Fruit fly (Drosophila melanogaster) whole organism, embryonic: Measurements from ENCODE around the gene CG12702.

ENCODE experiments used
- Blimp-1 ChIP-seq: fragments of 200-800 bp; sonication (Bioruptor generic); optimal IDR thresholded peaks from 3 replicates; lab custom pipeline; 2018; ENCODE audit warnings: missing biosample characterization, missing genetic modification characterization, mild to moderate bottlenecking, moderate library complexity, missing genetic modification reagents
- CG1024 ChIP-seq: fragments of 200-800 bp; sonication (Bioruptor generic); IDR thresholded peaks from 2 replicates; pipeline ENCODE4 v1.3.6; 2022; ENCODE audit warnings: missing biosample characterization, missing genetic modification characterization
- CG11504 ChIP-seq: fragments of 200-800 bp; sonication (Bioruptor generic); optimal IDR thresholded peaks from 3 replicates; lab custom pipeline; 2019; ENCODE audit warnings: missing biosample characterization, mild to moderate bottlenecking, missing genetic modification characterization, moderate library complexity
- CG11560 ChIP-seq: fragments of 200-800 bp; sonication (Bioruptor generic); IDR thresholded peaks from 3 replicates; pipeline ENCODE4 v1.3.6; 2022; ENCODE audit warnings: missing biosample characterization, missing genetic modification characterization
- CG12071 ChIP-seq: fragments of 200-800 bp; sonication (Bioruptor generic); optimal IDR thresholded peaks from 3 replicates; lab custom pipeline; 2018; ENCODE audit warnings: missing biosample characterization, mild to moderate bottlenecking, missing genetic modification characterization
- CG12769 ChIP-seq: fragments of 200-800 bp; sonication (Bioruptor generic); optimal IDR thresholded peaks from 2 replicates; lab custom pipeline; 2019; ENCODE audit warnings: missing biosample characterization, mild to moderate bottlenecking, missing genetic modification characterization, moderate library complexity
- CG13123 ChIP-seq: fragments of 200-800 bp; sonication (Bioruptor generic); optimal IDR thresholded peaks from 2 replicates; lab custom pipeline; 2016; ENCODE audit warnings: missing biosample characterization, missing genetic modification characterization
- CG14441 ChIP-seq: fragments of 200-800 bp; sonication (Bioruptor generic); IDR thresholded peaks from 2 replicates; pipeline ENCODE4 v1.3.6; 2022; ENCODE audit warnings: missing biosample characterization, missing genetic modification characterization
- CG15011 ChIP-seq: fragments of 200-800 bp; sonication (Bioruptor generic); optimal IDR thresholded peaks from 3 replicates; lab custom pipeline; 2018; ENCODE audit warnings: missing biosample characterization, mild to moderate bottlenecking, missing genetic modification characterization
- CG17186 ChIP-seq: fragments of 200-800 bp; sonication (Bioruptor generic); optimal IDR thresholded peaks from 3 replicates; lab custom pipeline; 2017; ENCODE audit warnings: missing biosample characterization, missing genetic modification reagents, missing genetic modification characterization
- CG17802 ChIP-seq: fragments of 200-800 bp; sonication (Bioruptor generic); optimal IDR thresholded peaks from 2 replicates; lab custom pipeline; 2018; ENCODE audit warnings: missing biosample characterization, mild to moderate bottlenecking, missing genetic modification characterization, moderate library complexity
- CG2202 ChIP-seq: fragments of 200-800 bp; sonication (Bioruptor generic); optimal IDR thresholded peaks from 2 replicates; lab custom pipeline; 2018; ENCODE audit warnings: missing biosample characterization, mild to moderate bottlenecking, missing genetic modification characterization
- CG42726 ChIP-seq: fragments of 200-800 bp; sonication (Bioruptor generic); IDR thresholded peaks from 2 replicates; pipeline ENCODE4 v1.3.6; 2022; ENCODE audit warnings: missing biosample characterization, missing genetic modification characterization; ENCODE audit not compliant: partially characterized antibody
- CG4424 ChIP-seq: fragments of 200-800 bp; sonication (Bioruptor generic); optimal IDR thresholded peaks from 3 replicates; lab custom pipeline; 2016; ENCODE audit warnings: missing biosample characterization, missing genetic modification characterization
- CG6813 ChIP-seq: fragments of 200-800 bp; sonication (Bioruptor generic); optimal IDR thresholded peaks from 2 replicates; lab custom pipeline; 2017; ENCODE audit warnings: missing biosample characterization, missing genetic modification characterization, mild to moderate bottlenecking, moderate library complexity, missing genetic modification reagents
- CG8944 ChIP-seq: fragments of 200-800 bp; sonication (Bioruptor generic); optimal IDR thresholded peaks from 3 replicates; lab custom pipeline; 2016; ENCODE audit warnings: missing biosample characterization, missing genetic modification characterization
- CG9437 ChIP-seq: fragments of 200-800 bp; sonication (Bioruptor generic); optimal IDR thresholded peaks from 2 replicates; lab custom pipeline; 2018; ENCODE audit warnings: missing biosample characterization, mild to moderate bottlenecking, missing genetic modification characterization
- CG9876 ChIP-seq: fragments of 200-800 bp; sonication (Bioruptor generic); optimal IDR thresholded peaks from 2 replicates; lab custom pipeline; 2016; ENCODE audit warnings: missing biosample characterization, missing genetic modification characterization
- CoRest ChIP-seq: fragments of 200-800 bp; sonication (Bioruptor generic); optimal IDR thresholded peaks from 3 replicates; lab custom pipeline; 2018; ENCODE audit warnings: missing biosample characterization, mild to moderate bottlenecking, missing genetic modification characterization, moderate library complexity
- Doc3 ChIP-seq: fragments of 200-800 bp; sonication (Bioruptor generic); IDR thresholded peaks from 3 replicates; pipeline ENCODE4 v1.3.6; 2022; ENCODE audit warnings: missing biosample characterization, missing genetic modification characterization; ENCODE audit not compliant: partially characterized antibody
- HLH4C ChIP-seq: fragments of 200-800 bp; sonication (Bioruptor generic); IDR thresholded peaks from 3 replicates; pipeline ENCODE4 v1.3.6; 2022; ENCODE audit warnings: missing biosample characterization, missing genetic modification characterization; ENCODE audit not compliant: partially characterized antibody
- HmgZ ChIP-seq: fragments of 200-800 bp; sonication (Bioruptor generic); optimal IDR thresholded peaks from 2 replicates; lab custom pipeline; 2018; ENCODE audit warnings: missing biosample characterization, mild to moderate bottlenecking, missing genetic modification characterization
- MESR4 ChIP-seq: fragments of 200-800 bp; sonication (Bioruptor generic); optimal IDR thresholded peaks from 2 replicates; lab custom pipeline; 2018; ENCODE audit warnings: missing biosample characterization, mild to moderate bottlenecking, missing genetic modification characterization, moderate library complexity
- Mad ChIP-seq: fragments of 200-800 bp; sonication (Bioruptor generic); optimal IDR thresholded peaks from 2 replicates; lab custom pipeline; 2016; ENCODE audit warnings: missing biosample characterization, missing genetic modification characterization
- Oli ChIP-seq: fragments of 200-800 bp; sonication (Bioruptor generic); optimal IDR thresholded peaks from 2 replicates; lab custom pipeline; 2018; ENCODE audit warnings: missing biosample characterization, mild to moderate bottlenecking, missing genetic modification characterization, moderate library complexity
- Opbp ChIP-seq: fragments of 200-800 bp; sonication (Bioruptor generic); IDR thresholded peaks from 3 replicates; pipeline ENCODE4 v1.3.6; 2022; ENCODE audit warnings: missing biosample characterization, missing genetic modification characterization; ENCODE audit not compliant: partially characterized antibody
- Rx ChIP-seq: fragments of 200-800 bp; sonication (Bioruptor generic); IDR thresholded peaks from 2 replicates; pipeline ENCODE4 v1.3.6; 2022; ENCODE audit warnings: missing biosample characterization, missing genetic modification characterization
- Vsx1 ChIP-seq: fragments of 200-800 bp; sonication (Bioruptor generic); optimal IDR thresholded peaks from 2 replicates; lab custom pipeline; 2017; ENCODE audit warnings: missing biosample characterization, mild to moderate bottlenecking, missing genetic modification characterization, missing genetic modification reagents
- Xbp1 ChIP-seq: fragments of 200-800 bp; sonication (Bioruptor generic); optimal IDR thresholded peaks from 3 replicates; lab custom pipeline; 2016; ENCODE audit warnings: missing biosample characterization, mild to moderate bottlenecking, missing genetic modification characterization
- ash1 ChIP-seq: fragments of 200-800 bp; sonication (Bioruptor generic); optimal IDR thresholded peaks from 2 replicates; lab custom pipeline; 2018; ENCODE audit warnings: missing biosample characterization, mild to moderate bottlenecking, missing genetic modification characterization
- dmrt99B ChIP-seq: fragments of 200-800 bp; sonication (Bioruptor generic); optimal IDR thresholded peaks from 2 replicates; lab custom pipeline; 2018; ENCODE audit warnings: missing biosample characterization, mild to moderate bottlenecking, missing genetic modification characterization, moderate library complexity
- fd64A ChIP-seq: fragments of 200-800 bp; sonication (Bioruptor generic); optimal IDR thresholded peaks from 3 replicates; lab custom pipeline; 2018; ENCODE audit warnings: missing biosample characterization, mild to moderate bottlenecking, missing genetic modification characterization
- fru ChIP-seq: fragments of >200 bp; optimal IDR thresholded peaks from 2 replicates; lab custom pipeline; 2017
- grau ChIP-seq: fragments of 200-800 bp; optimal IDR thresholded peaks from 3 replicates; lab custom pipeline; 2019; ENCODE audit warnings: missing biosample characterization, mild to moderate bottlenecking, missing genetic modification characterization, moderate library complexity
- gro ChIP-seq: fragments of 200-800 bp; sonication (Bioruptor generic); optimal IDR thresholded peaks from 2 replicates; lab custom pipeline; 2016; ENCODE audit warnings: missing biosample characterization, missing genetic modification characterization
- ind ChIP-seq: fragments of 200-800 bp; sonication (Bioruptor generic); optimal IDR thresholded peaks from 3 replicates; lab custom pipeline; 2016; ENCODE audit warnings: missing biosample characterization, missing genetic modification characterization
- mld ChIP-seq: fragments of 200-800 bp; sonication (Bioruptor generic); IDR thresholded peaks from 3 replicates; pipeline ENCODE4 v1.3.6; 2022; ENCODE audit warnings: missing biosample characterization, missing genetic modification characterization; ENCODE audit not compliant: partially characterized antibody
- org-1 ChIP-seq: fragments of 200-800 bp; sonication (Bioruptor generic); optimal IDR thresholded peaks from 2 replicates; lab custom pipeline; 2017; ENCODE audit warnings: missing biosample characterization, missing genetic modification characterization
- pfk ChIP-seq: fragments of 200-800 bp; sonication (Bioruptor generic); optimal IDR thresholded peaks from 2 replicates; lab custom pipeline; 2018; ENCODE audit warnings: missing biosample characterization, mild to moderate bottlenecking, missing genetic modification characterization, moderate library complexity
- pho ChIP-seq: fragments of 200-800 bp; sonication (Bioruptor generic); optimal IDR thresholded peaks from 2 replicates; lab custom pipeline; 2016; ENCODE audit warnings: missing biosample characterization, missing genetic modification characterization
- pnt ChIP-seq: fragments of 200-800 bp; sonication (Bioruptor generic); optimal IDR thresholded peaks from 3 replicates; lab custom pipeline; 2016; ENCODE audit warnings: missing biosample characterization, missing genetic modification characterization
- pzg ChIP-seq: fragments of 200-800 bp; sonication (Bioruptor generic); optimal IDR thresholded peaks from 3 replicates; lab custom pipeline; 2018; ENCODE audit warnings: missing biosample characterization, mild to moderate bottlenecking, missing genetic modification characterization, moderate library complexity
- run ChIP-seq: fragments of 200-800 bp; sonication (Bioruptor generic); optimal IDR thresholded peaks from 3 replicates; lab custom pipeline; 2018; ENCODE audit warnings: missing biosample characterization, mild to moderate bottlenecking, missing genetic modification characterization
- sd ChIP-seq: fragments of 200-800 bp; sonication (Bioruptor generic); optimal IDR thresholded peaks from 3 replicates; lab custom pipeline; 2018; ENCODE audit warnings: missing biosample characterization, mild to moderate bottlenecking, missing genetic modification characterization, moderate library complexity
- sna ChIP-seq: fragments of 200-800 bp; sonication (Bioruptor generic); IDR thresholded peaks from 2 replicates; pipeline ENCODE4 v1.3.6; 2022; ENCODE audit warnings: missing biosample characterization, missing genetic modification characterization; ENCODE audit not compliant: partially characterized antibody
- trem ChIP-seq: fragments of 200-800 bp; optimal IDR thresholded peaks from 3 replicates; lab custom pipeline; 2019; ENCODE audit warnings: missing biosample characterization, mild to moderate bottlenecking, missing genetic modification characterization, moderate library complexity
- tx ChIP-seq: fragments of 200-800 bp; sonication (Bioruptor generic); optimal IDR thresholded peaks from 2 replicates; lab custom pipeline; 2016; ENCODE audit warnings: missing biosample characterization, missing genetic modification characterization
- unc-4 ChIP-seq: fragments of 200-800 bp; sonication (Bioruptor generic); IDR thresholded peaks from 2 replicates; pipeline ENCODE4 v1.3.6; 2022; ENCODE audit warnings: missing biosample characterization, missing genetic modification characterization; ENCODE audit not compliant: partially characterized antibody
- vnd ChIP-seq: fragments of 200-800 bp; sonication (Bioruptor generic); IDR thresholded peaks from 3 replicates; pipeline ENCODE4 v1.3.6; 2022; ENCODE audit warnings: missing biosample characterization, missing genetic modification characterization; ENCODE audit not compliant: partially characterized antibody

Gene CG12702

dm6 chrX:19744003-19744488 lies 20.6 kb downstream of the CG12702 start, which contains the start of the genes CG18809, COX6B, CG33932 and Rpp20 (continued):
- TF ChIP-seq CG4424 (GFP tag; lab: Kevin White, UChicago) = peak; percentile 50
- TF ChIP-seq dmrt99B (tag; lab: Kevin White, UChicago) = no peak
- TF ChIP-seq sna = peak; percentile 83
- no peak for TF ChIP-seq ash1
- peak; percentile 88 for TF ChIP-seq vnd
- TF ChIP-seq CG1024 (GFP tag; lab: Robert Waterston, UW) = peak; percentile 25; the same call in 1 of the 2 replicates
- TF ChIP-seq pnt = peak; percentile 33
- TF ChIP-seq CG12769 = no peak
- TF ChIP-seq CG9876 = peak; percentile 75
- TF ChIP-seq CG15011 (GFP tag; lab: Kevin White, UChicago) = no peak
- peak; percentile 34 for TF ChIP-seq CoRest
- TF ChIP-seq CG8944 (GFP tag; lab: Kevin White, UChicago) = peak; percentile 62
- peak; percentile 74 for TF ChIP-seq Doc3 (GFP tag; lab: Robert Waterston, UW)
- peak; percentile 98 for TF ChIP-seq Opbp (GFP tag; lab: Robert Waterston, UW)
- TF ChIP-seq CG11504 = no peak
- TF ChIP-seq trem (tag; lab: Kevin White, UChicago) = peak; percentile 73
- TF ChIP-seq CG11560 (tag; lab: Robert Waterston, UW) = peak; percentile 72; the same call in 2 of the 3 replicates
- peak; percentile 62 for TF ChIP-seq tx
- peak; percentile 59 for TF ChIP-seq ind (GFP tag; lab: Kevin White, UChicago)
- peak; percentile 73 for TF ChIP-seq sd (tag; lab: Kevin White, UChicago)
- TF ChIP-seq CG12071 (GFP tag; lab: Kevin White, UChicago) = no peak
- peak; percentile 90 for TF ChIP-seq mld
- TF ChIP-seq Oli (tag; lab: Kevin White, UChicago) = peak; percentile 14
- peak; percentile 91 for TF ChIP-seq unc-4 (GFP tag; lab: Robert Waterston, UW)
- TF ChIP-seq CG14441 (GFP tag; lab: Robert Waterston, UW) = peak; percentile 26; the same call in 1 of the 2 replicates
- TF ChIP-seq pho (GFP tag; lab: Kevin White, UChicago) = peak; percentile 83
- no peak for TF ChIP-seq fru
- peak; percentile 35 for TF ChIP-seq CG13123 (GFP tag; lab: Kevin White, UChicago)
- TF ChIP-seq CG17186 (GFP tag; lab: Kevin White, UChicago) = peak; percentile 70
- peak; percentile 91 for TF ChIP-seq HmgZ (tag; lab: Kevin White, UChicago)
- peak; percentile 74 for TF ChIP-seq Xbp1
- TF ChIP-seq fd64A (GFP tag; lab: Kevin White, UChicago) = peak; percentile 16
- TF ChIP-seq CG42726 = peak; percentile 99
- peak; percentile 7 for TF ChIP-seq CG17802 (tag; lab: Kevin White, UChicago)
- TF ChIP-seq MESR4 (GFP tag; lab: Kevin White, UChicago) = peak; percentile 97
- no peak for TF ChIP-seq run
- peak; percentile 88 for TF ChIP-seq HLH4C
- no peak for TF ChIP-seq Blimp-1 (GFP tag; lab: Kevin White, UChicago)
- TF ChIP-seq CG6813 (GFP tag; lab: Kevin White, UChicago) = peak; percentile 37
- TF ChIP-seq org-1 (GFP tag; lab: Kevin White, UChicago) = peak; percentile 59
- peak; percentile 99 for TF ChIP-seq pzg (GFP tag; lab: Kevin White, UChicago)
- peak; percentile 10 for TF ChIP-seq CG2202
- TF ChIP-seq CG9437 (GFP tag; lab: Kevin White, UChicago) = no peak
- TF ChIP-seq pfk (GFP tag; lab: Kevin White, UChicago) = peak; percentile 56
- TF ChIP-seq Rx (GFP tag; lab: Robert Waterston, UW) = peak; percentile 32; the same call in 1 of the 2 replicates
- peak; percentile 72 for TF ChIP-seq Mad (GFP tag; lab: Kevin White, UChicago)
- TF ChIP-seq grau (tag; lab: Kevin White, UChicago) = peak; percentile 54
- no peak for TF ChIP-seq Vsx1 (GFP tag; lab: Kevin White, UChicago)
- peak; percentile 70 for TF ChIP-seq gro (GFP tag; lab: Kevin White, UChicago)
